Worm (Caenorhabditis elegans): ENCODE results near the gene T27E7.3.

The T27E7.3 gene

ce11 chrIV:14505066-14505465, 23.8 kb upstream of the T27E7.3 start, which contains the start of gene tag-273:
Gene tag-273 (minus strand): TSS chrIV:14505166.
- no peak for TF ChIP-seq ceh-9 (tag; optimal IDR thresholded peaks at IDR 0.05)

- TF ChIP-seq hlh-13 (GFP tag; optimal IDR thresholded peaks at IDR 0.05) (no peak), ref-2 (tag; optimal IDR thresholded peaks at IDR 0.05) (no peak), K09A11.1 (tag; optimal IDR thresholded peaks at IDR 0.05; ENCODE audit: insufficient read depth) (no peak), K02D7.2 (tag; optimal IDR thresholded peaks at IDR 0.05) (no peak), rnt-1 (tag; optimal IDR thresholded peaks at IDR 0.05) (no peak), ceh-34 (tag; optimal IDR thresholded peaks at IDR 0.05) (no peak), nhr-232 (tag; optimal IDR thresholded peaks at IDR 0.05) (no peak), pag-3 (tag; optimal IDR thresholded peaks at IDR 0.05; ENCODE audit: borderline replicate concordance) (no peak)
Measured at ce11 chrIV:14506042-14506441, 22.8 kb upstream of the T27E7.3 start.

ce11 chrIV:14506995-14507394, 21.8 kb upstream of the T27E7.3 start:
- TF ChIP-seq ttx-3 (tag; optimal IDR thresholded peaks at IDR 0.05), result no peak
- peak; percentile 23 for TF ChIP-seq ceh-18 (tag; optimal IDR thresholded peaks at IDR 0.05)
- TF ChIP-seq tbx-2 (tag; optimal IDR thresholded peaks at IDR 0.05), result peak; percentile 2
- peak; percentile 77 for TF ChIP-seq rnt-1 (tag; optimal IDR thresholded peaks at IDR 0.05)
- no peak for TF ChIP-seq Y22D7AL.16 (tag; optimal IDR thresholded peaks at IDR 0.05)

ce11 chrIV:14512405-14512804, 16.4 kb upstream of the T27E7.3 start, which contains the start of gene Y57G11A.5:
Gene Y57G11A.5 (minus strand): TSS chrIV:14512505.
- no peak for TF ChIP-seq C38D4.7 (GFP tag; optimal IDR thresholded peaks at IDR 0.05)
- TF ChIP-seq mec-3 (tag; optimal IDR thresholded peaks at IDR 0.05; ENCODE audit: borderline replicate concordance), result no peak
- TF ChIP-seq hlh-13 (GFP tag; optimal IDR thresholded peaks at IDR 0.05), result no peak
- TF ChIP-seq rnt-1 (tag; optimal IDR thresholded peaks at IDR 0.05), result no peak
- TF ChIP-seq fax-1 (tag; optimal IDR thresholded peaks at IDR 0.05), result no peak
- no peak for TF ChIP-seq ceh-31 (tag; optimal IDR thresholded peaks at IDR 0.05)
- no peak for TF ChIP-seq lim-6 (tag; optimal IDR thresholded peaks at IDR 0.05)
- TF ChIP-seq K02D7.2 (tag; optimal IDR thresholded peaks at IDR 0.05), result no peak
- TF ChIP-seq pax-1 (tag; optimal IDR thresholded peaks at IDR 0.05), result no peak
- no peak for TF ChIP-seq hlh-15 (tag; optimal IDR thresholded peaks at IDR 0.05)
- TF ChIP-seq zip-5 (tag; optimal IDR thresholded peaks at IDR 0.05), result no peak
- no peak for TF ChIP-seq lin-11 (tag; optimal IDR thresholded peaks at IDR 0.05)
- no peak for TF ChIP-seq ahr-1 (tag; optimal IDR thresholded peaks at IDR 0.05)
- TF ChIP-seq Y22D7AL.16 (tag; optimal IDR thresholded peaks at IDR 0.05), result no peak
- TF ChIP-seq nhr-11 (tag; optimal IDR thresholded peaks at IDR 0.05), result no peak
- TF ChIP-seq ceh-14 (tag; optimal IDR thresholded peaks at IDR 0.05), result no peak

- TF ChIP-seq ceh-19 (GFP tag; optimal IDR thresholded peaks at IDR 0.05), result no peak
Measured at ce11 chrIV:14515162-14515561, 13.7 kb upstream of the T27E7.3 start.

ce11 chrIV:14519423-14519822, 9.4 kb upstream of the T27E7.3 start, which contains the start of the genes Y57G11A.2 and T27E7.1:
Gene Y57G11A.2 (minus strand): TSS chrIV:14519523.
Gene T27E7.1 (plus strand): TSS chrIV:14519759.
- TF ChIP-seq pat-9 (tag; optimal IDR thresholded peaks at IDR 0.05) (no peak), che-1 (tag; optimal IDR thresholded peaks at IDR 0.05) (no peak), pag-3 (tag; optimal IDR thresholded peaks at IDR 0.05; ENCODE audit: borderline replicate concordance) (no peak), elt-2 (tag; optimal IDR thresholded peaks at IDR 0.05) (no peak), tbx-2 (tag; optimal IDR thresholded peaks at IDR 0.05) (no peak), K02D7.2 (tag; optimal IDR thresholded peaks at IDR 0.05) (no peak), T23F11.4 (GFP tag; optimal IDR thresholded peaks at IDR 0.05) (no peak), pha-4 (tag; optimal IDR thresholded peaks at IDR 0.05) (no peak), ceh-18 (tag; optimal IDR thresholded peaks at IDR 0.05) (no peak), syd-9 (tag; optimal IDR thresholded peaks at IDR 0.05) (no peak), ceh-30 (tag; optimal IDR thresholded peaks at IDR 0.05) (no peak)

Measured in whole organism, late embryonic.